Worm (Caenorhabditis elegans) whole organism, L1 larva: ENCODE measurements around the gene F42G8.8.

ENCODE experiments used
- C16A3.4 ChIP-seq: fragments of 150-350 bp; optimal IDR thresholded peaks from 2 replicates; lab custom pipeline; 2014; ENCODE audit warnings: missing biosample characterization, missing genetic modification characterization
- C34B4.2 ChIP-seq: sonication (generic microtip); optimal IDR thresholded peaks from 2 replicates; lab custom pipeline; 2017; ENCODE audit warnings: mild to moderate bottlenecking, missing genetic modification characterization, missing compliant biosample characterization
- ama-1 ChIP-seq: fragments of 150-350 bp; optimal IDR thresholded peaks from 2 replicates; lab custom pipeline; 2014
- dsc-1 ChIP-seq: sonication (generic microtip); optimal IDR thresholded peaks from 2 replicates; lab custom pipeline; 2016; ENCODE audit warnings: mild to moderate bottlenecking, missing genetic modification characterization, missing compliant biosample characterization
- efl-1 ChIP-seq, 4 experiments: fragments of 150-350 bp; optimal IDR thresholded peaks in 3 of 4; peaks in 1 of 4; 1 replicate in 1 of 4; 2 replicates in 3 of 4; lab custom pipeline; 2014; ENCODE audit warnings: missing biosample characterization in 2 of 4, missing genetic modification characterization in 2 of 4, missing genetic modification reagents in 2 of 4
- efl-3 ChIP-seq: fragments of 200-800 bp; sonication (Bioruptor generic); optimal IDR thresholded peaks from 2 replicates; lab custom pipeline; 2018; ENCODE audit warnings: mild to moderate bottlenecking, missing genetic modification characterization, missing compliant biosample characterization
- egl-27 ChIP-seq, 2 experiments: fragments of 150-350 bp in 1 of 2; sonication (generic microtip); optimal IDR thresholded peaks; 3 replicates each; lab custom pipeline; 2017 to 2018; ENCODE audit warnings: missing biosample characterization in 2 of 2, missing genetic modification characterization in 2 of 2, missing genetic modification reagents in 2 of 2
- ets-5 ChIP-seq: fragments of 200-800 bp; sonication (Bioruptor generic); IDR thresholded peaks from 2 replicates; pipeline ENCODE4 v1.3.6; 2022; ENCODE audit warnings: missing genetic modification characterization, missing compliant biosample characterization
- fkh-10 ChIP-seq: sonication (generic microtip); optimal IDR thresholded peaks from 2 replicates; lab custom pipeline; 2017; ENCODE audit warnings: missing biosample characterization, missing genetic modification reagents, missing genetic modification characterization
- hlh-17 ChIP-seq: fragments of 200-800 bp; sonication (Bioruptor generic); optimal IDR thresholded peaks from 2 replicates; lab custom pipeline; 2018; ENCODE audit warnings: missing genetic modification characterization, mild to moderate bottlenecking, missing compliant biosample characterization, moderate library complexity, borderline replicate concordance
- hlh-4 ChIP-seq: sonication (generic microtip); optimal IDR thresholded peaks from 2 replicates; lab custom pipeline; 2016; ENCODE audit warnings: mild to moderate bottlenecking, missing genetic modification characterization, missing compliant biosample characterization
- hpl-2 ChIP-seq: fragments of 150-350 bp; optimal IDR thresholded peaks from 2 replicates; lab custom pipeline; 2014; ENCODE audit warnings: missing biosample characterization, missing genetic modification reagents, missing genetic modification characterization
- irx-1 ChIP-seq: sonication (generic microtip); optimal IDR thresholded peaks from 2 replicates; lab custom pipeline; 2016; ENCODE audit warnings: missing genetic modification characterization, missing compliant biosample characterization
- isw-1 ChIP-seq: fragments of 200-800 bp; sonication (Bioruptor generic); IDR thresholded peaks from 2 replicates; pipeline ENCODE4 v1.3.6; 2022; ENCODE audit warnings: missing genetic modification characterization, missing compliant biosample characterization
- jun-1 ChIP-seq: fragments of 150-350 bp; optimal IDR thresholded peaks from 2 replicates; lab custom pipeline; 2014; ENCODE audit warnings: missing biosample characterization, missing genetic modification reagents, missing genetic modification characterization
- lin-14 ChIP-seq: fragments of 200-800 bp; sonication (Bioruptor generic); optimal IDR thresholded peaks from 2 replicates; lab custom pipeline; 2018; ENCODE audit warnings: mild to moderate bottlenecking, missing genetic modification characterization, moderate library complexity, missing compliant biosample characterization
- lin-35 ChIP-seq, 2 experiments: fragments of 150-350 bp; optimal IDR thresholded peaks; 2 replicates each; lab custom pipeline; 2014; ENCODE audit warnings: missing biosample characterization in 2 of 2, missing genetic modification characterization in 2 of 2, missing genetic modification reagents in 2 of 2
- lir-3 ChIP-seq: sonication (generic microtip); optimal IDR thresholded peaks from 2 replicates; lab custom pipeline; 2016; ENCODE audit warnings: mild to moderate bottlenecking, missing genetic modification characterization, moderate library complexity, missing compliant biosample characterization; ENCODE audit not compliant: poor library complexity
- mef-2 ChIP-seq: fragments of 150-350 bp; optimal IDR thresholded peaks from 2 replicates; lab custom pipeline; 2014; ENCODE audit warnings: missing biosample characterization, missing genetic modification characterization
- nhr-19 ChIP-seq: fragments of 200-800 bp; sonication (Bioruptor generic); conservative IDR thresholded peaks from 2 replicates; pipeline ENCODE4 v1.3.6; 2022; ENCODE audit warnings: missing genetic modification characterization, missing compliant biosample characterization
- nhr-20 ChIP-seq: sonication (generic microtip); optimal IDR thresholded peaks from 2 replicates; lab custom pipeline; 2016; ENCODE audit warnings: mild to moderate bottlenecking, missing genetic modification characterization, missing compliant biosample characterization
- nhr-237 ChIP-seq: fragments of 150-350 bp; optimal IDR thresholded peaks from 2 replicates; lab custom pipeline; 2014; ENCODE audit warnings: missing biosample characterization, missing genetic modification characterization
- nhr-71 ChIP-seq: sonication (generic microtip); optimal IDR thresholded peaks from 2 replicates; lab custom pipeline; 2016; ENCODE audit warnings: mild to moderate bottlenecking, missing genetic modification characterization, moderate library complexity, missing compliant biosample characterization
- nhr-77 ChIP-seq: fragments of 150-350 bp; optimal IDR thresholded peaks from 2 replicates; lab custom pipeline; 2014; ENCODE audit warnings: missing biosample characterization, missing genetic modification characterization
- nhr-85 ChIP-seq: sonication (generic microtip); peaks from one replicate; lab custom pipeline; 2016; ENCODE audit warnings: missing genetic modification characterization, inconsistent platforms, missing compliant biosample characterization
- pag-3 ChIP-seq: sonication (generic microtip); optimal IDR thresholded peaks from 2 replicates; lab custom pipeline; 2017; ENCODE audit warnings: missing genetic modification characterization, mild to moderate bottlenecking, missing compliant biosample characterization, antibody characterized with exemption, borderline replicate concordance; ENCODE audit not compliant: insufficient read depth
- pax-3 ChIP-seq: fragments of 200-800 bp; sonication (Bioruptor generic); optimal IDR thresholded peaks from 2 replicates; lab custom pipeline; 2018; ENCODE audit warnings: mild to moderate bottlenecking, missing genetic modification characterization, moderate library complexity, missing compliant biosample characterization
- rnt-1 ChIP-seq: sonication (generic microtip); optimal IDR thresholded peaks from 2 replicates; lab custom pipeline; 2016; ENCODE audit warnings: mild to moderate bottlenecking, missing genetic modification characterization, moderate library complexity, missing compliant biosample characterization
- snpc-4 ChIP-seq: fragments of 150-350 bp; optimal IDR thresholded peaks from 2 replicates; lab custom pipeline; 2014; ENCODE audit warnings: missing biosample characterization, missing genetic modification characterization
- sox-4 ChIP-seq: sonication (generic microtip); optimal IDR thresholded peaks from 2 replicates; lab custom pipeline; 2016; ENCODE audit warnings: missing genetic modification characterization, missing compliant biosample characterization
- sptf-1 ChIP-seq: fragments of 150-350 bp; optimal IDR thresholded peaks from 2 replicates; lab custom pipeline; 2014; ENCODE audit warnings: missing biosample characterization, missing genetic modification characterization
- sup-37 ChIP-seq: fragments of 200-800 bp; sonication (Bioruptor generic); optimal IDR thresholded peaks from 2 replicates; lab custom pipeline; 2018; ENCODE audit warnings: mild to moderate bottlenecking, missing genetic modification characterization, missing compliant biosample characterization
- tlp-1 ChIP-seq: fragments of 150-350 bp; optimal IDR thresholded peaks from 2 replicates; lab custom pipeline; 2014; ENCODE audit warnings: missing biosample characterization, missing genetic modification characterization
- unc-62 ChIP-seq: fragments of 150-350 bp; optimal IDR thresholded peaks from 2 replicates; lab custom pipeline; 2014; ENCODE audit warnings: missing biosample characterization, missing genetic modification reagents, missing genetic modification characterization
- unc-86 ChIP-seq: sonication (generic microtip); optimal IDR thresholded peaks from 2 replicates; lab custom pipeline; 2016; ENCODE audit warnings: missing genetic modification characterization, missing compliant biosample characterization
- vab-15 ChIP-seq: sonication (generic microtip); optimal IDR thresholded peaks from 2 replicates; lab custom pipeline; 2017; ENCODE audit warnings: missing genotype, mild to moderate bottlenecking, missing genetic modification characterization, missing compliant biosample characterization
- zag-1 ChIP-seq: fragments of 150-350 bp; optimal IDR thresholded peaks from 2 replicates; lab custom pipeline; 2014; ENCODE audit warnings: missing biosample characterization, missing genetic modification characterization
- ztf-11 ChIP-seq, 2 experiments: sonication (generic microtip); optimal IDR thresholded peaks; 2 replicates each; lab custom pipeline; 2016 to 2017; ENCODE audit warnings: missing genetic modification characterization in 2 of 2, missing biosample characterization in 1 of 2, missing compliant biosample characterization in 1 of 2

Gene F42G8.8

DNA sequence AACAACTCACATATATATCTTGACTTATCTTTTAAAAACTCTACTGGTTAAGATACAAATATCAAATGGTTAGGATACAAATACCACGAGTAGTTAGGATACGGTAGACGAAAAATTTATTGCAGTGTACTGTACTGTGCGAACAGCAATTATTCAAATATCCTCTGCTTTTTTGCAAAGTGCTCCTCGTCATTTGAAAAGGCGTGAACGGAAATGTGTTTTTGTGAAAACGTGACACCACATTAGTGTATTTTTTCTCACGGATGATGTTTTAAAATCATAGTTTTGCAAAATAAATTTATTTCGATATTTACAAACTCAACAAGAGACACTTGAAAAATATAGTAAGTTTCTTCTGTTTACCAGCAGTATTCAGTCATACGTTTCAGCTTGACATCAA, at the start of gene F42G8.8:
F42G8.8 (plus strand) TSS at position 301 of the 400 bp plus-strand sequence.
- TF ChIP-seq rnt-1 (tag; lab: Kevin White, UChicago) (no peak), lin-35 (GFP tag; optimal IDR thresholded peaks at IDR 0.05; lab: Kevin White, UChicago) (no peak), sup-37 (no peak), ets-5 (GFP tag; lab: Robert Waterston, UW) (no peak), egl-27 (tag; optimal IDR thresholded peaks at IDR 0.05; lab: Kevin White, UChicago) (no peak), lin-14 (GFP tag; lab: Kevin White, UChicago) (no peak), sptf-1 (tag; lab: Kevin White, UChicago) (no peak), ztf-11 (tag; optimal IDR thresholded peaks at IDR 0.05; lab: Kevin White, UChicago) (no peak), irx-1 (no peak), sox-4 (tag; lab: Kevin White, UChicago) (no peak), efl-3 (GFP tag; lab: Kevin White, UChicago) (no peak), snpc-4 (tag; lab: Kevin White, UChicago) (no peak), hlh-4 (tag; lab: Kevin White, UChicago) (no peak)

DNA sequence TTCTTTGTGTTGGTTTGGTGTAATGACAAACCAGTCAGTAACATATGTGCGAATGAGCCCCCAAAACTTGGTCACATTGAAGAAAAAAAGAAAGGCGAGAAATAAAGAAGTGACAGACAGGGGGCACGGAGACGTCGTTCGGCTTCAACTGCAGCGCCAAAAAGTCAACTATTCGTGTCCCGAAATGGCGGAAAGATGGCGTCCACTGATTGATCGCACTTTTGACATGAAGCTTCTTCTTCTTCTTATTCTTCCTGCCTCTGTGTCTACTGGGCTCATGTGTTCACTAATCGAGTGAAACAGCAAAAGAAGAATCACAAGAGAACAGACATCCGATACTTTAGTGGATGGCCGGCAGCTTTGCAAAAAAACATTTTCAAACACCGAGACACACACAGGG, 49.8 kb upstream of the F42G8.8 start:
- TF ChIP-seq tlp-1 (tag; lab: Kevin White, UChicago) (no peak), lin-14 (GFP tag; lab: Kevin White, UChicago) (peak; percentile 23), ama-1 (lab: Kevin White, UChicago) (no peak), efl-1 (optimal IDR thresholded peaks at IDR 0.05; lab: Kevin White, UChicago) (no peak), efl-1 (GFP tag; optimal IDR thresholded peaks at IDR 0.05 in 1 of 2; lab: Kevin White, UChicago) (no peak), C34B4.2 (tag; lab: Kevin White, UChicago) (no peak), pax-3 (no peak), nhr-20 (tag; lab: Kevin White, UChicago) (no peak), hlh-17 (no peak), hpl-2 (GFP tag; lab: Kevin White, UChicago) (no peak), unc-62 (GFP tag; lab: Kevin White, UChicago) (no peak), pag-3 (tag; lab: Kevin White, UChicago) (no peak), isw-1 (GFP tag; lab: Robert Waterston, UW) (no peak), dsc-1 (tag; lab: Kevin White, UChicago) (peak; percentile 19), vab-15 (tag; lab: Kevin White, UChicago) (no peak)
- TF ChIP-seq, all 84 proteins: peak for 2

DNA sequence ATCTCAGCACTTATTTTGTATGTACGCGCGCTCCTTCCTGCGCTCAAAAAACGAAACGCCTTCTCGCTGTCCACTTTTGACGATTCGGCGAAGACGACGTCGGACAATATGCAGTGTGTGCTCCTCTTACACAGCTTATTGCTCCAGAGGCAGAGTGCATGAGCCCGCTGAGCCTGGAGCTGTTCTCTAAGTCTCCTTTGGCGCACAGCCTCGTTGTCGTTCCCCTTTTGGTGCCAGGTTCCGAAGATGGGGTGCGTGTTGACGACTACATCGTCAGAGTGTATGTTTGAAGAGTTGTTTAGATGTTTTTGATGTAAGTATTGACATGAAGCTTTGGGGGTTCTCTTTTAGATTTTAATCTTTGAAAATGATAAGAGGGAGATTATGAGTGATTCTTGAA, 48.6 kb upstream of the F42G8.8 start:
- TF ChIP-seq lir-3 (tag; lab: Kevin White, UChicago) (no peak), nhr-19 (GFP tag; lab: Robert Waterston, UW) (no peak), sup-37 (no peak), ztf-11 (tag; optimal IDR thresholded peaks at IDR 0.05; lab: Kevin White, UChicago) (no peak), fkh-10 (GFP tag; lab: Kevin White, UChicago) (no peak), unc-62 (GFP tag; lab: Kevin White, UChicago) (no peak), lin-14 (GFP tag; lab: Kevin White, UChicago) (no peak), dsc-1 (tag; lab: Kevin White, UChicago) (no peak), hlh-4 (tag; lab: Kevin White, UChicago) (no peak), zag-1 (tag; lab: Kevin White, UChicago) (no peak), jun-1 (no peak), nhr-237 (tag; lab: Kevin White, UChicago) (no peak), nhr-71 (no peak), nhr-85 (tag; lab: Kevin White, UChicago) (no peak), C16A3.4 (tag; lab: Kevin White, UChicago) (no peak), mef-2 (tag; lab: Kevin White, UChicago) (no peak), isw-1 (GFP tag; lab: Robert Waterston, UW) (no peak), unc-86 (tag; lab: Kevin White, UChicago) (no peak), nhr-77 (tag; lab: Kevin White, UChicago) (no peak)
- TF ChIP-seq, all 84 proteins: peak for 0
